Worm (Caenorhabditis elegans): ENCODE results near the gene cpna-3.

DNA sequence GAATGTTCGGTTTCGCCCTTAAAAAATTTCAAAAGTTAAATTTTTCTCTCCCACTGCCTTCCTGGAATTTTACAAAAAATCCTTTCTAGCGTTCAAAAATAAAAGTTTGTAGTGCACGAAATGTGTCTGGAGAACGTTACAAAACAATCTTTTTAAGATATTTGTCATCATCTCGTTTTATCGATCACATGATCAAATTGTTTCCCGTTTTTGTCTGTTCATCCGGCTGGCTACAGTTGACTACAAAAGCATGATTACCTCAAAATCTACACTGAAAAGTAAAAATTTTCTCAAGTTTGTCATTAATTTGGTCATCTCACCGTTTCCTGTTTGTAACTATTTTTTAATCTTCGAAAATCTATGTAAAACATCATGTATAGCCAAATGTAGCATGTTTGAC is 45.6 kb upstream of the cpna-3 start:
- TF ChIP-seq scrt-1 (GFP tag; IDR thresholded peaks at IDR 0.05), result no peak
- TF ChIP-seq ama-1 (optimal IDR thresholded peaks at IDR 0.05), result no peak
- no peak for TF ChIP-seq ceh-36 (tag; optimal IDR thresholded peaks at IDR 0.05)
- TF ChIP-seq hnd-1 (tag; optimal IDR thresholded peaks at IDR 0.05), result no peak
- no peak for TF ChIP-seq sea-1 (GFP tag; conservative IDR thresholded peaks at IDR 0.05)
- TF ChIP-seq ets-7 (tag; optimal IDR thresholded peaks at IDR 0.05), result no peak
- TF ChIP-seq hmbx-1 (tag; optimal IDR thresholded peaks at IDR 0.05), result no peak
- TF ChIP-seq tbx-37 (GFP tag; conservative IDR thresholded peaks at IDR 0.05), result no peak
- TF ChIP-seq tbx-11 (GFP tag; IDR thresholded peaks at IDR 0.05), result no peak
- TF ChIP-seq aly-1 (tag; optimal IDR thresholded peaks at IDR 0.05), result no peak
- TF ChIP-seq flt-1 (GFP tag; IDR thresholded peaks at IDR 0.05), result no peak
